Worm (Caenorhabditis elegans) whole organism, L4/young adult: ENCODE data around the gene C17C3.1.

ENCODE experiments used
- W03F9.2 ChIP-seq: fragments of 150-350 bp; optimal IDR thresholded peaks from 2 replicates; lab custom pipeline; 2014; ENCODE audit warnings: missing biosample characterization, missing genetic modification characterization
- him-1 ChIP-seq: sonication (generic microtip); optimal IDR thresholded peaks from 2 replicates; lab custom pipeline; 2016; ENCODE audit warnings: missing genotype, missing genetic modification reagents, missing genetic modification characterization, missing compliant biosample characterization

- TF ChIP-seq him-1 (no peak), W03F9.2 (no peak)
Observed at ce11 chrII:5533642-5534041, 36.7 kb upstream of the C17C3.1 start, which contains the start of gene hlh-26.
